Fruit fly (Drosophila melanogaster) whole organism, wandering third instar larva: ENCODE results near the gene Mitofilin.

ENCODE experiments used
- CG32264 ChIP-seq: fragments of 200-800 bp; sonication (Bioruptor generic); optimal IDR thresholded peaks from 2 replicates; lab custom pipeline; 2016; ENCODE audit warnings: missing biosample characterization, missing genetic modification characterization
- CG9705 ChIP-seq: fragments of 200-800 bp; sonication (Bioruptor generic); optimal IDR thresholded peaks from 2 replicates; lab custom pipeline; 2018; ENCODE audit warnings: missing biosample characterization, mild to moderate bottlenecking, missing genetic modification characterization
- GATAd ChIP-seq: sonication (Bioruptor generic); optimal IDR thresholded peaks from 2 replicates; lab custom pipeline; 2016; ENCODE audit warnings: missing biosample characterization, missing genetic modification characterization
- Mio ChIP-seq: sonication (Bioruptor generic); optimal IDR thresholded peaks from 2 replicates; lab custom pipeline; 2016; ENCODE audit warnings: missing biosample characterization, missing genetic modification characterization
- Myc ChIP-seq: fragments of >200 bp; optimal IDR thresholded peaks from 2 replicates; lab custom pipeline; 2017
- brk ChIP-seq: fragments of 200-800 bp; sonication (Bioruptor generic); optimal IDR thresholded peaks from 2 replicates; lab custom pipeline; 2016; ENCODE audit warnings: missing biosample characterization, mild to moderate bottlenecking, missing genetic modification characterization
- dmrt93B ChIP-seq: fragments of 200-800 bp; sonication (Bioruptor generic); optimal IDR thresholded peaks from 2 replicates; lab custom pipeline; 2018; ENCODE audit warnings: missing biosample characterization, mild to moderate bottlenecking, missing genetic modification characterization
- fru ChIP-seq: fragments of 200-800 bp; sonication (Bioruptor generic); optimal IDR thresholded peaks from 3 replicates; lab custom pipeline; 2016; ENCODE audit warnings: missing biosample characterization, mild to moderate bottlenecking, missing genetic modification characterization
- jim ChIP-seq: fragments of 175-275, 200-325 bp; sonication (Bioruptor generic); optimal IDR thresholded peaks from 2 replicates; lab custom pipeline; 2016; ENCODE audit warnings: missing biosample characterization, mild to moderate bottlenecking, missing genetic modification characterization
- lola ChIP-seq: fragments of >200 bp; optimal IDR thresholded peaks from 2 replicates; lab custom pipeline; 2017; ENCODE audit warnings: missing biosample characterization, missing genetic modification characterization
- psq ChIP-seq: fragments of 200-800 bp; sonication (Bioruptor generic); optimal IDR thresholded peaks from 3 replicates; lab custom pipeline; 2017; ENCODE audit warnings: missing biosample characterization, mild to moderate bottlenecking, missing genetic modification characterization, moderate library complexity
- usp ChIP-seq: fragments of >200 bp; optimal IDR thresholded peaks from 2 replicates; lab custom pipeline; 2017; ENCODE audit warnings: missing biosample characterization, missing genetic modification characterization
- woc ChIP-seq: sonication (Bioruptor generic); optimal IDR thresholded peaks from 2 replicates; lab custom pipeline; 2016; ENCODE audit warnings: missing biosample characterization, mild to moderate bottlenecking, missing genetic modification characterization

DNA sequence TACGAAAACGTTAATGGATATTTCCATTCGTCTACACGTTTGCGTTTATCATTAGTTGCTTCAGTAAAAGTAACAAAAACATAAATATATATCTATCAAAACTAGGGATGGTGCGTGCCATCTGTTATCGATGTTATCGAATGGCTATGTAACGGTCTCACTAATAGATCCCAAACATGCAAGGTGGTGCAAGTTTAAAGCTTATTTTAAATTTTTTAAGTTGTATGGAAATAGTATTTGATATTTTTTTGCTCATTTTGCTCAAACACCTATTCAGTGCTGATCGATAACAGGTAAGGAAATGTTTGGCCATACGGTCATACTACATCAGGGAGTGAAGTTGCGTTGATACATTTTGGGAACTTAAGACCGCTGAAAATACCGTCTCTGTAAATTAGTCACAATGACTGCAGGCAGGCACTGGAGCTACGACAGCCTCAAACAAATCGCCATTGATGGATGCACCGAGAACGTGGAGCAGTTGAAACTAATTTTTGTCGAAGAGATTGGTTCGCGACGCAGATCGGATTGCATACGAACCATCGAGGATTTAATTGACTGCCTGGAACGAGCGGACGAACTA, 11.1 kb upstream of the Mitofilin start, which contains the start of the genes CG45099, CG6015, pit and Fadd:
- no peak for TF ChIP-seq CG9705 (GFP tag; lab: Kevin White, UChicago)
- TF ChIP-seq usp (GFP tag; lab: Kevin White, UChicago): no peak
- TF ChIP-seq fru: no peak
- TF ChIP-seq GATAd (GFP tag; lab: Kevin White, UChicago): no peak
- no peak for TF ChIP-seq Myc (lab: Kevin White, UChicago)
- TF ChIP-seq psq (GFP tag; lab: Kevin White, UChicago): no peak
- no peak for TF ChIP-seq jim
- no peak for TF ChIP-seq Mio
- TF ChIP-seq woc: no peak
- TF ChIP-seq CG32264 (GFP tag; lab: Kevin White, UChicago): peak; percentile 7
- no peak for TF ChIP-seq lola
- TF ChIP-seq dmrt93B (GFP tag; lab: Kevin White, UChicago): no peak
- no peak for TF ChIP-seq brk
